Worm (Caenorhabditis elegans) whole organism, young adult: Measurements from ENCODE around the gene ddb-1.

Experiments
- F57A8.1 ChIP-seq: fragments of 200-800 bp; sonication (Bioruptor generic); optimal IDR thresholded peaks from 2 replicates; lab custom pipeline; 2018; ENCODE audit warnings: mild to moderate bottlenecking, missing genetic modification characterization, moderate library complexity, missing compliant biosample characterization
- T26A5.8 ChIP-seq: sonication (generic microtip); optimal IDR thresholded peaks from 2 replicates; lab custom pipeline; 2016; ENCODE audit warnings: missing genetic modification characterization, missing compliant biosample characterization
- Y53G8AR.9 ChIP-seq: fragments of 200-800 bp; sonication (Bioruptor generic); conservative IDR thresholded peaks from 2 replicates; pipeline ENCODE4 v1.3.6; 2022; ENCODE audit warnings: missing genetic modification reagents, missing genetic modification characterization, missing compliant biosample characterization
- Y95B8A.8 ChIP-seq: fragments of 200-800 bp; sonication (Bioruptor generic); IDR thresholded peaks from 2 replicates; pipeline ENCODE4 v1.3.6; 2022; ENCODE audit warnings: missing genetic modification reagents, missing genetic modification characterization, missing compliant biosample characterization
- ama-1 ChIP-seq, 3 experiments: fragments of 150-350 bp in 1 of 3; sonication (generic microtip) in 2 of 3; optimal IDR thresholded peaks; 2 replicates each; lab custom pipeline; 2014 to 2018; ENCODE audit warnings: missing biosample characterization in 2 of 3, missing genetic modification characterization in 2 of 3, missing genetic modification reagents in 2 of 3
- aptf-2 ChIP-seq: fragments of 200-800 bp; sonication (Bioruptor generic); conservative IDR thresholded peaks from 2 replicates; pipeline ENCODE4 v1.3.6; 2022; ENCODE audit warnings: missing genetic modification reagents, missing genetic modification characterization, missing compliant biosample characterization
- aptf-3 ChIP-seq: fragments of 200-800 bp; sonication (Bioruptor generic); IDR thresholded peaks from 2 replicates; pipeline ENCODE4 v1.3.6; 2022; ENCODE audit warnings: missing genetic modification characterization, missing compliant biosample characterization
- athp-1 ChIP-seq: sonication (generic microtip); optimal IDR thresholded peaks from 2 replicates; lab custom pipeline; 2017; ENCODE audit warnings: mild to moderate bottlenecking, missing genetic modification characterization, missing compliant biosample characterization
- attf-6 ChIP-seq: fragments of 200-800 bp; sonication (Bioruptor generic); IDR thresholded peaks from 2 replicates; pipeline ENCODE4 v1.3.6; 2022; ENCODE audit warnings: missing genetic modification reagents, missing genetic modification characterization, missing compliant biosample characterization
- bed-2 ChIP-seq: fragments of 200-800 bp; sonication (Bioruptor generic); IDR thresholded peaks from 2 replicates; pipeline ENCODE4 v1.3.6; 2022; ENCODE audit warnings: missing genetic modification reagents, missing genetic modification characterization, missing compliant biosample characterization
- cebp-1 ChIP-seq, 2 experiments: fragments of 200-800 bp in 1 of 2; sonication (Bioruptor generic) in 1 of 2; sonication (generic microtip) in 1 of 2; IDR thresholded peaks in 1 of 2; optimal IDR thresholded peaks in 1 of 2; 2 replicates each; pipeline versions ENCODE4 v1.3.6 to Lab custom; 2017 to 2022; ENCODE audit warnings: missing compliant biosample characterization in 2 of 2, missing genetic modification characterization in 2 of 2, mild to moderate bottlenecking in 1 of 2, missing genetic modification reagents in 1 of 2, moderate library complexity in 1 of 2
- ceh-79 ChIP-seq: sonication (generic microtip); optimal IDR thresholded peaks from 2 replicates; lab custom pipeline; 2017; ENCODE audit warnings: mild to moderate bottlenecking, missing genetic modification characterization, missing compliant biosample characterization
- dox-1 ChIP-seq: fragments of 200-800 bp; sonication (Bioruptor generic); IDR thresholded peaks from 2 replicates; pipeline ENCODE4 v1.3.6; 2022; ENCODE audit warnings: missing genetic modification reagents, missing genetic modification characterization, missing compliant biosample characterization
- efl-1 ChIP-seq: fragments of 150-350 bp; optimal IDR thresholded peaks from 2 replicates; lab custom pipeline; 2014; ENCODE audit warnings: missing biosample characterization, missing genetic modification reagents, missing genetic modification characterization
- egl-18 ChIP-seq: fragments of 200-800 bp; sonication (Bioruptor generic); IDR thresholded peaks from 2 replicates; pipeline ENCODE4 v1.3.6; 2022; ENCODE audit warnings: missing genetic modification reagents, missing genetic modification characterization, missing compliant biosample characterization
- egrh-3 ChIP-seq: fragments of 200-800 bp; sonication (Bioruptor generic); IDR thresholded peaks from 2 replicates; pipeline ENCODE4 v1.3.6; 2022; ENCODE audit warnings: missing genetic modification reagents, missing genetic modification characterization, missing compliant biosample characterization
- ekl-4 ChIP-seq: fragments of 200-800 bp; sonication (Bioruptor generic); IDR thresholded peaks from 2 replicates; pipeline ENCODE4 v1.3.6; 2022; ENCODE audit warnings: missing genetic modification reagents, missing genetic modification characterization, missing compliant biosample characterization
- fkh-3 ChIP-seq: sonication (generic microtip); optimal IDR thresholded peaks from 2 replicates; lab custom pipeline; 2016; ENCODE audit warnings: mild to moderate bottlenecking, missing genetic modification characterization, missing compliant biosample characterization
- hmg-1.2 ChIP-seq: fragments of 200-800 bp; sonication (Bioruptor generic); IDR thresholded peaks from 2 replicates; pipeline ENCODE4 v1.3.6; 2022; ENCODE audit warnings: missing genetic modification reagents, missing genetic modification characterization, missing compliant biosample characterization
- hrde-1 ChIP-seq: sonication (generic microtip); optimal IDR thresholded peaks from 2 replicates; lab custom pipeline; 2016; ENCODE audit warnings: missing genetic modification characterization, mild to moderate bottlenecking, missing compliant biosample characterization, moderate library complexity, missing genotype, missing genetic modification reagents, borderline replicate concordance
- hsf-1 ChIP-seq: fragments of 200-800 bp; sonication (Bioruptor generic); IDR thresholded peaks from 2 replicates; pipeline ENCODE4 v1.3.6; 2022; ENCODE audit warnings: missing genetic modification reagents, missing genetic modification characterization, missing compliant biosample characterization
- let-526 ChIP-seq: fragments of 200-800 bp; sonication (Bioruptor generic); IDR thresholded peaks from 2 replicates; pipeline ENCODE4 v1.3.6; 2022; ENCODE audit warnings: missing genetic modification reagents, missing genetic modification characterization, missing compliant biosample characterization
- lin-26 ChIP-seq: fragments of 200-800 bp; sonication (Bioruptor generic); IDR thresholded peaks from 2 replicates; pipeline ENCODE4 v1.3.6; 2022; ENCODE audit warnings: missing genetic modification reagents, missing genetic modification characterization, missing compliant biosample characterization
- lsl-1 ChIP-seq: fragments of 200-800 bp; sonication (Bioruptor generic); optimal IDR thresholded peaks from 2 replicates; lab custom pipeline; 2018; ENCODE audit warnings: mild to moderate bottlenecking, missing genetic modification characterization, moderate library complexity, missing compliant biosample characterization
- madf-3 ChIP-seq: fragments of 200-800 bp; sonication (Bioruptor generic); IDR thresholded peaks from 2 replicates; pipeline ENCODE4 v1.3.6; 2022; ENCODE audit warnings: missing genetic modification reagents, missing genetic modification characterization, missing compliant biosample characterization
- madf-6 ChIP-seq: fragments of 200-800 bp; sonication (Bioruptor generic); IDR thresholded peaks from 2 replicates; pipeline ENCODE4 v1.3.6; 2022; ENCODE audit warnings: missing genetic modification reagents, missing genetic modification characterization, missing compliant biosample characterization
- nfyb-1 ChIP-seq: fragments of 200-800 bp; sonication (Bioruptor generic); IDR thresholded peaks from 2 replicates; pipeline ENCODE4 v1.3.6; 2022; ENCODE audit warnings: missing genetic modification reagents, missing genetic modification characterization, missing compliant biosample characterization
- nhr-80 ChIP-seq: sonication (generic microtip); optimal IDR thresholded peaks from 2 replicates; lab custom pipeline; 2016; ENCODE audit warnings: missing genetic modification characterization, missing compliant biosample characterization
- snpc-1.1 ChIP-seq: sonication (generic microtip); optimal IDR thresholded peaks from 2 replicates; lab custom pipeline; 2017; ENCODE audit warnings: missing genetic modification characterization, mild to moderate bottlenecking, missing compliant biosample characterization, antibody characterized with exemption, moderate library complexity, missing genotype, missing genetic modification reagents; ENCODE audit not compliant: insufficient read depth
- snpc-4 ChIP-seq, 5 experiments: fragments of 150-350 bp in 1 of 5; sonication (generic microtip) in 4 of 5; optimal IDR thresholded peaks; 2 replicates each; lab custom pipeline; 2014 to 2018; ENCODE audit warnings: missing genetic modification characterization in 5 of 5, missing biosample characterization in 3 of 5, antibody characterized with exemption in 2 of 5, mild to moderate bottlenecking in 2 of 5, missing compliant biosample characterization in 2 of 5, missing genotype in 2 of 5, moderate library complexity in 2 of 5, missing genetic modification reagents in 1 of 5
- zfh-2 ChIP-seq: fragments of 200-800 bp; sonication (Bioruptor generic); conservative IDR thresholded peaks from 2 replicates; pipeline ENCODE4 v1.3.6; 2022; ENCODE audit warnings: missing genetic modification reagents, missing genetic modification characterization, missing compliant biosample characterization
- ztf-6 ChIP-seq: fragments of 200-800 bp; sonication (Bioruptor generic); IDR thresholded peaks from 2 replicates; pipeline ENCODE4 v1.3.6; 2022; ENCODE audit warnings: missing genetic modification reagents, missing genetic modification characterization, missing compliant biosample characterization

ddb-1 gene

ce11 chrIV:12124314-12125084 is 3.5 kb upstream of the ddb-1 start, which contains the start of gene dhhc-6:
Gene dhhc-6 (plus strand): TSS chrIV:12124952.
- no peak for TF ChIP-seq snpc-4 (GFP tag; optimal IDR thresholded peaks at IDR 0.05; lab: Kevin White, UChicago)
- TF ChIP-seq snpc-4 (tag; optimal IDR thresholded peaks at IDR 0.05; lab: Kevin White, UChicago) = peak in 1 of 4 experiments; percentile 19
- TF ChIP-seq efl-1 = no peak
- 0 out of 2 replicates have a peak, but pooled peaks have one; percentile 30 for TF ChIP-seq hsf-1 (GFP tag; lab: Robert Waterston, UW)
- no peak; the same call in 1 of the 2 replicates for TF ChIP-seq hmg-1.2
- TF ChIP-seq T26A5.8 (tag; lab: Kevin White, UChicago) = no peak
- TF ChIP-seq madf-6 (GFP tag; lab: Robert Waterston, UW) = peak; percentile 19; the same call in 1 of the 2 replicates
- TF ChIP-seq cebp-1 (GFP tag; IDR thresholded peaks at IDR 0.05; lab: Robert Waterston, UW) = no peak
- peak; percentile 6 for TF ChIP-seq cebp-1 (tag; optimal IDR thresholded peaks at IDR 0.05; lab: Kevin White, UChicago)
- TF ChIP-seq Y95B8A.8 (GFP tag; lab: Robert Waterston, UW) = peak; percentile 58; the same call in 1 of the 2 replicates
- no peak for TF ChIP-seq ama-1 (optimal IDR thresholded peaks at IDR 0.05; lab: Kevin White, UChicago)
- peak in 1 of 2 experiments; percentile 40 for TF ChIP-seq ama-1 (GFP tag; optimal IDR thresholded peaks at IDR 0.05; lab: Kevin White, UChicago)
- TF ChIP-seq egl-18 = no peak
- TF ChIP-seq bed-2 (GFP tag; lab: Robert Waterston, UW) = no peak
- 0 out of 2 replicates have a peak, but pooled peaks have one; percentile 43 for TF ChIP-seq attf-6
- no peak for TF ChIP-seq lin-26 (GFP tag; lab: Robert Waterston, UW)
- TF ChIP-seq athp-1 (tag; lab: Kevin White, UChicago) = peak; percentile 5
- no peak for TF ChIP-seq dox-1 (GFP tag; lab: Robert Waterston, UW)
- 0 out of 2 replicates have a peak, but pooled peaks have one; percentile 27 for TF ChIP-seq ekl-4
- TF ChIP-seq zfh-2 (GFP tag; lab: Robert Waterston, UW) = peak; percentile 70
- TF ChIP-seq hrde-1 (tag; lab: Kevin White, UChicago) = peak; percentile 40
- peak; percentile 56; the same call in 1 of the 2 replicates for TF ChIP-seq egrh-3 (GFP tag; lab: Robert Waterston, UW)
- TF ChIP-seq madf-3 (GFP tag; lab: Robert Waterston, UW) = peak; percentile 84
- 0 out of 2 replicates have a peak, but pooled peaks have one; percentile 18 for TF ChIP-seq Y53G8AR.9
- no peak for TF ChIP-seq F57A8.1 (GFP tag; lab: Kevin White, UChicago)
- no peak for TF ChIP-seq aptf-3
- no peak for TF ChIP-seq lsl-1 (GFP tag; lab: Kevin White, UChicago)
- TF ChIP-seq aptf-2 = no peak

ce11 chrIV:12122874-12123664 is 2.1 kb upstream of the ddb-1 start, which contains the start of gene aly-3:
Gene aly-3 (plus strand): TSS chrIV:12123282.
- TF ChIP-seq nfyb-1 (GFP tag; lab: Robert Waterston, UW) (no peak), nhr-80 (tag; lab: Kevin White, UChicago) (peak; percentile 6), ama-1 (optimal IDR thresholded peaks at IDR 0.05; lab: Kevin White, UChicago) (no peak), ama-1 (GFP tag; optimal IDR thresholded peaks at IDR 0.05; lab: Kevin White, UChicago) (peak in 1 of 2 experiments; percentile 15), aptf-3 (no peak), let-526 (GFP tag; lab: Robert Waterston, UW) (no peak), ceh-79 (tag; lab: Kevin White, UChicago) (no peak), madf-3 (GFP tag; lab: Robert Waterston, UW) (peak; percentile 89), fkh-3 (no peak), cebp-1 (GFP tag; IDR thresholded peaks at IDR 0.05; lab: Robert Waterston, UW) (no peak), cebp-1 (tag; optimal IDR thresholded peaks at IDR 0.05; lab: Kevin White, UChicago) (peak; percentile 8)

ce11 chrIV:12120536-12120935 is 429 bp downstream of the ddb-1 start:
- TF ChIP-seq ztf-6 (GFP tag; lab: Robert Waterston, UW) = no peak
- no peak for TF ChIP-seq snpc-1.1 (tag; lab: Kevin White, UChicago)
